Worm (Caenorhabditis elegans) whole organism, L4 larva: ENCODE measurements around the gene pho-9.

ENCODE experiments used
- D1046.2 ChIP-seq: fragments of 200-800 bp; sonication (Bioruptor generic); IDR thresholded peaks from 2 replicates; pipeline ENCODE4 v1.3.6; 2022; ENCODE audit warnings: missing genetic modification characterization, missing compliant biosample characterization
- F26F4.8 ChIP-seq: fragments of 200-800 bp; sonication (Bioruptor generic); conservative IDR thresholded peaks from 2 replicates; pipeline ENCODE4 v1.3.6; 2022; ENCODE audit warnings: missing genetic modification characterization, missing compliant biosample characterization
- F37D6.2 ChIP-seq: sonication (generic microtip); optimal IDR thresholded peaks from 2 replicates; lab custom pipeline; 2016; ENCODE audit warnings: mild to moderate bottlenecking, missing genetic modification characterization, missing compliant biosample characterization
- F44E2.7 ChIP-seq: fragments of 200-800 bp; sonication (Bioruptor generic); IDR thresholded peaks from 2 replicates; pipeline ENCODE4 v2.1.2; 2022; ENCODE audit warnings: missing genetic modification characterization, missing compliant biosample characterization
- F49E8.2 ChIP-seq: sonication (generic microtip); optimal IDR thresholded peaks from 2 replicates; lab custom pipeline; 2016; ENCODE audit warnings: missing compliant biosample characterization, mild to moderate bottlenecking, missing genetic modification characterization, borderline replicate concordance
- Y105C5A.15 ChIP-seq: fragments of 200-800 bp; sonication (Bioruptor generic); IDR thresholded peaks from 2 replicates; pipeline ENCODE4 v1.3.6; 2022; ENCODE audit warnings: missing genetic modification characterization, missing compliant biosample characterization
- Y48G9A.11 ChIP-seq: fragments of 200-800 bp; sonication (Bioruptor generic); IDR thresholded peaks from 2 replicates; pipeline ENCODE4 v1.3.6; 2022; ENCODE audit warnings: missing genetic modification reagents, missing genetic modification characterization, missing compliant biosample characterization
- ZK337.2 ChIP-seq: fragments of 200-800 bp; sonication (Bioruptor generic); IDR thresholded peaks from 2 replicates; pipeline ENCODE4 v1.3.6; 2022; ENCODE audit warnings: missing genetic modification reagents, missing genetic modification characterization, missing compliant biosample characterization
- aha-1 ChIP-seq: fragments of 150-350 bp; peaks from one replicate; lab custom pipeline; 2014; ENCODE audit warnings: missing biosample characterization, missing genetic modification characterization
- attf-4 ChIP-seq: sonication (generic microtip); optimal IDR thresholded peaks from 3 replicates; lab custom pipeline; 2017; ENCODE audit warnings: missing biosample characterization, missing genetic modification characterization
- ceh-20 ChIP-seq: fragments of 200-800 bp; sonication (Bioruptor generic); IDR thresholded peaks from 2 replicates; pipeline ENCODE4 v1.3.6; 2022; ENCODE audit warnings: missing genetic modification reagents, missing genetic modification characterization, missing compliant biosample characterization
- ceh-32 ChIP-seq: sonication (generic microtip); optimal IDR thresholded peaks from 2 replicates; lab custom pipeline; 2016; ENCODE audit warnings: mild to moderate bottlenecking, missing genetic modification characterization, missing compliant biosample characterization; ENCODE audit not compliant: poor library complexity
- ceh-62 ChIP-seq: sonication (generic microtip); optimal IDR thresholded peaks from 2 replicates; lab custom pipeline; 2017; ENCODE audit warnings: missing biosample characterization, missing genetic modification characterization
- ceh-82 ChIP-seq: sonication (generic microtip); optimal IDR thresholded peaks from 2 replicates; lab custom pipeline; 2017; ENCODE audit warnings: missing biosample characterization, missing genetic modification characterization
- ces-1 ChIP-seq: fragments of 150-350 bp; sonication (generic microtip); optimal IDR thresholded peaks from 4 replicates; lab custom pipeline; 2014; ENCODE audit warnings: missing biosample characterization, missing genetic modification reagents, missing genetic modification characterization
- cey-2 ChIP-seq: sonication (generic microtip); optimal IDR thresholded peaks from 3 replicates; lab custom pipeline; 2017; ENCODE audit warnings: missing genetic modification characterization, mild to moderate bottlenecking, missing compliant biosample characterization, antibody characterized with exemption, borderline replicate concordance; ENCODE audit not compliant: insufficient read depth
- ctbp-1 ChIP-seq: fragments of 200-800 bp; sonication (Bioruptor generic); IDR thresholded peaks from 2 replicates; pipeline ENCODE4 v1.3.6; 2022; ENCODE audit warnings: missing genetic modification reagents, missing genetic modification characterization, missing compliant biosample characterization
- daf-16 ChIP-seq, 3 experiments: sonication (generic microtip); optimal IDR thresholded peaks; 2 replicates each; lab custom pipeline; 2016 to 2017; ENCODE audit warnings: missing genetic modification characterization in 3 of 3, missing genetic modification reagents in 3 of 3, mild to moderate bottlenecking in 2 of 3, missing compliant biosample characterization in 2 of 3, missing biosample characterization in 1 of 3, moderate library complexity in 1 of 3
- daf-19 ChIP-seq: fragments of 200-800 bp; sonication (Bioruptor generic); conservative IDR thresholded peaks from 2 replicates; pipeline ENCODE4 v1.3.6; 2022; ENCODE audit warnings: missing genetic modification characterization, missing compliant biosample characterization
- dve-1 ChIP-seq: sonication (generic microtip); optimal IDR thresholded peaks from 2 replicates; lab custom pipeline; 2017; ENCODE audit warnings: antibody characterized with exemption, mild to moderate bottlenecking, missing genetic modification characterization, missing compliant biosample characterization; ENCODE audit not compliant: insufficient read depth
- fkh-10 ChIP-seq: fragments of 150-350 bp; optimal IDR thresholded peaks from 2 replicates; lab custom pipeline; 2014; ENCODE audit warnings: missing biosample characterization, missing genetic modification reagents, missing genetic modification characterization
- hlh-30 ChIP-seq: sonication (generic microtip); optimal IDR thresholded peaks from 2 replicates; lab custom pipeline; 2017; ENCODE audit warnings: antibody characterized with exemption, mild to moderate bottlenecking, missing genetic modification characterization, missing compliant biosample characterization; ENCODE audit not compliant: insufficient read depth
- hmg-1.1 ChIP-seq: fragments of 200-800 bp; sonication (Bioruptor generic); IDR thresholded peaks from 2 replicates; pipeline ENCODE4 v1.3.6; 2022; ENCODE audit warnings: missing genetic modification reagents, missing genetic modification characterization, missing compliant biosample characterization
- lim-7 ChIP-seq: fragments of 200-800 bp; sonication (Bioruptor generic); IDR thresholded peaks from 2 replicates; pipeline ENCODE4 v1.3.6; 2022; ENCODE audit warnings: missing genetic modification characterization, missing compliant biosample characterization
- lin-1 ChIP-seq: fragments of 200-800 bp; sonication (Bioruptor generic); IDR thresholded peaks from 2 replicates; pipeline ENCODE4 v1.3.6; 2022; ENCODE audit warnings: missing genetic modification reagents, missing genetic modification characterization, missing compliant biosample characterization
- lin-15B ChIP-seq: fragments of 150-350 bp; sonication (generic microtip); optimal IDR thresholded peaks from 3 replicates; lab custom pipeline; 2014; ENCODE audit warnings: missing biosample characterization, missing genetic modification characterization
- lin-29 ChIP-seq: fragments of 200-800 bp; sonication (Bioruptor generic); IDR thresholded peaks from 2 replicates; pipeline ENCODE4 v1.3.6; 2022; ENCODE audit warnings: missing genetic modification reagents, missing genetic modification characterization, missing compliant biosample characterization
- lin-38 ChIP-seq: fragments of 200-800 bp; sonication (Bioruptor generic); IDR thresholded peaks from 2 replicates; pipeline ENCODE4 v1.3.6; 2022; ENCODE audit warnings: missing genetic modification reagents, missing genetic modification characterization, missing compliant biosample characterization
- mdt-29 ChIP-seq: fragments of 200-800 bp; sonication (Bioruptor generic); IDR thresholded peaks from 2 replicates; pipeline ENCODE4 v1.3.6; 2022; ENCODE audit warnings: missing genetic modification reagents, missing genetic modification characterization, missing compliant biosample characterization
- mes-2 ChIP-seq: sonication (generic microtip); optimal IDR thresholded peaks from 2 replicates; lab custom pipeline; 2016; ENCODE audit warnings: missing genotype, mild to moderate bottlenecking, missing genetic modification characterization, missing compliant biosample characterization; ENCODE audit not compliant: poor library complexity, severe bottlenecking
- mxl-3 ChIP-seq: fragments of 200-800 bp; sonication (Bioruptor generic); optimal IDR thresholded peaks from 2 replicates; lab custom pipeline; 2018; ENCODE audit warnings: mild to moderate bottlenecking, missing genetic modification characterization, missing compliant biosample characterization
- nhr-10 ChIP-seq: fragments of 150-350 bp; optimal IDR thresholded peaks from 2 replicates; lab custom pipeline; 2014; ENCODE audit warnings: missing biosample characterization, missing genetic modification characterization
- nhr-25 ChIP-seq: sonication (generic microtip); optimal IDR thresholded peaks from 2 replicates; lab custom pipeline; 2017; ENCODE audit warnings: missing genetic modification characterization, mild to moderate bottlenecking, missing compliant biosample characterization, antibody characterized with exemption, moderate library complexity, borderline replicate concordance; ENCODE audit not compliant: insufficient read depth
- nhr-28 ChIP-seq: fragments of 150-350 bp; optimal IDR thresholded peaks from 2 replicates; lab custom pipeline; 2014; ENCODE audit warnings: missing biosample characterization, missing genetic modification characterization
- nhr-76 ChIP-seq: fragments of 150-350 bp; optimal IDR thresholded peaks from 2 replicates; lab custom pipeline; 2014; ENCODE audit warnings: missing biosample characterization, missing genetic modification characterization
- nhr-77 ChIP-seq: fragments of 150-350 bp; optimal IDR thresholded peaks from 2 replicates; lab custom pipeline; 2014; ENCODE audit warnings: missing biosample characterization, missing genetic modification characterization
- pqm-1 ChIP-seq: sonication (generic microtip); optimal IDR thresholded peaks from 2 replicates; lab custom pipeline; 2017; ENCODE audit warnings: missing biosample characterization, missing genetic modification characterization
- rbr-2 ChIP-seq: sonication (generic microtip); optimal IDR thresholded peaks from 2 replicates; lab custom pipeline; 2016; ENCODE audit warnings: missing genotype, missing genetic modification characterization, missing compliant biosample characterization
- saeg-2 ChIP-seq: fragments of 200-800 bp; sonication (Bioruptor generic); IDR thresholded peaks from 2 replicates; pipeline ENCODE4 v1.3.6; 2022; ENCODE audit warnings: missing genetic modification reagents, missing genetic modification characterization, missing compliant biosample characterization
- sdz-12 ChIP-seq: fragments of 200-800 bp; sonication (Bioruptor generic); optimal IDR thresholded peaks from 2 replicates; lab custom pipeline; 2018; ENCODE audit warnings: mild to moderate bottlenecking, missing genetic modification characterization, missing compliant biosample characterization
- set-16 ChIP-seq: fragments of 200-800 bp; sonication (Bioruptor generic); IDR thresholded peaks from 2 replicates; pipeline ENCODE4 v1.3.6; 2022; ENCODE audit warnings: missing genetic modification reagents, missing genetic modification characterization, missing compliant biosample characterization
- snpc-1.2 ChIP-seq: fragments of 200-800 bp; sonication (Bioruptor generic); IDR thresholded peaks from 2 replicates; pipeline ENCODE4 v1.3.6; 2022; ENCODE audit warnings: missing genetic modification reagents, missing genetic modification characterization, missing compliant biosample characterization
- spr-1 ChIP-seq: sonication (generic microtip); optimal IDR thresholded peaks from 2 replicates; lab custom pipeline; 2016; ENCODE audit warnings: mild to moderate bottlenecking, missing genetic modification characterization, missing compliant biosample characterization
- tag-97 ChIP-seq: fragments of 200-800 bp; sonication (Bioruptor generic); IDR thresholded peaks from 2 replicates; pipeline ENCODE4 v1.3.6; 2022; ENCODE audit warnings: missing genetic modification characterization, missing compliant biosample characterization
- zag-1 ChIP-seq: fragments of 150-350 bp; optimal IDR thresholded peaks from 2 replicates; lab custom pipeline; 2014; ENCODE audit warnings: missing biosample characterization, missing genetic modification characterization
- zfp-3 ChIP-seq: fragments of 200-800 bp; sonication (Bioruptor generic); conservative IDR thresholded peaks from 2 replicates; pipeline ENCODE4 v1.3.6; 2022; ENCODE audit warnings: missing genetic modification reagents, missing genetic modification characterization, missing compliant biosample characterization
- zip-2 ChIP-seq: fragments of 150-350 bp; optimal IDR thresholded peaks from 2 replicates; lab custom pipeline; 2014; ENCODE audit warnings: missing biosample characterization, missing genetic modification characterization
- ztf-11 ChIP-seq: fragments of 150-350 bp; optimal IDR thresholded peaks from 2 replicates; lab custom pipeline; 2014; ENCODE audit warnings: missing biosample characterization, missing genetic modification characterization
- ztf-7 ChIP-seq: fragments of 150-350 bp; optimal IDR thresholded peaks from 2 replicates; lab custom pipeline; 2014; ENCODE audit warnings: missing biosample characterization, missing genetic modification characterization

pho-9 gene

ce11 chrIII:2805084-2805483 is 44.5 kb upstream of the pho-9 start, which contains the start of gene Y71H2AM.3 (continued):
- 0 out of 2 replicates have a peak, but pooled peaks have one; percentile 21 for TF ChIP-seq hmg-1.1 (GFP tag; lab: Robert Waterston, UW)
- no peak for TF ChIP-seq lin-1 (GFP tag; lab: Robert Waterston, UW)
- TF ChIP-seq hlh-30 (tag; lab: Kevin White, UChicago), result peak; percentile 26
- peak; percentile 14 for TF ChIP-seq rbr-2 (tag; lab: Kevin White, UChicago)
- no peak for TF ChIP-seq ceh-82
- peak; percentile 95 for TF ChIP-seq lin-38
- TF ChIP-seq, all 104 proteins: peak for 10

- peak; percentile 47 for TF ChIP-seq mes-2
- no peak for TF ChIP-seq mxl-3 (GFP tag; lab: Kevin White, UChicago)
- TF ChIP-seq saeg-2, result no peak
- no peak for TF ChIP-seq nhr-76
- TF ChIP-seq F37D6.2 (tag; lab: Kevin White, UChicago), result no peak
- no peak for TF ChIP-seq ctbp-1
- TF ChIP-seq cey-2 (tag; lab: Kevin White, UChicago), result no peak
- no peak for TF ChIP-seq zag-1
- TF ChIP-seq mdt-29 (GFP tag; lab: Robert Waterston, UW), result no peak
- TF ChIP-seq zip-2 (tag; lab: Kevin White, UChicago), result no peak
- no peak for TF ChIP-seq lim-7 (GFP tag; lab: Robert Waterston, UW)
- TF ChIP-seq F44E2.7, result no peak
- TF ChIP-seq daf-16 (GFP tag; optimal IDR thresholded peaks at IDR 0.05; lab: Kevin White, UChicago), result no peak
- peak; percentile 4 for TF ChIP-seq daf-16 (tag; optimal IDR thresholded peaks at IDR 0.05; lab: Kevin White, UChicago)
- TF ChIP-seq ceh-32 (tag; lab: Kevin White, UChicago), result no peak
- no peak for TF ChIP-seq ceh-62
- TF ChIP-seq F49E8.2 (tag; lab: Kevin White, UChicago), result no peak
- no peak for TF ChIP-seq F26F4.8 (GFP tag; lab: Robert Waterston, UW)
- no peak for TF ChIP-seq Y105C5A.15
- no peak for TF ChIP-seq sdz-12 (GFP tag; lab: Kevin White, UChicago)
- TF ChIP-seq ceh-20, result no peak
- TF ChIP-seq nhr-28, result peak; percentile 80
- TF ChIP-seq ztf-7 (tag; lab: Kevin White, UChicago), result no peak
- no peak for TF ChIP-seq lin-1 (GFP tag; lab: Robert Waterston, UW)
- TF ChIP-seq spr-1 (tag; lab: Kevin White, UChicago), result no peak
- no peak for TF ChIP-seq set-16 (GFP tag; lab: Robert Waterston, UW)
- no peak for TF ChIP-seq zfp-3 (GFP tag; lab: Robert Waterston, UW)
- TF ChIP-seq tag-97 (GFP tag; lab: Robert Waterston, UW), result no peak
- no peak for TF ChIP-seq snpc-1.2 (GFP tag; lab: Robert Waterston, UW)
- no peak for TF ChIP-seq nhr-77
- TF ChIP-seq nhr-25 (tag; lab: Kevin White, UChicago), result no peak
- no peak for TF ChIP-seq lin-29
- TF ChIP-seq lin-15B (tag; lab: Kevin White, UChicago), result no peak
- no peak for TF ChIP-seq attf-4 (tag; lab: Kevin White, UChicago)
- peak; percentile 80 for TF ChIP-seq aha-1 (tag; lab: Kevin White, UChicago)
- no peak for TF ChIP-seq fkh-10 (GFP tag; lab: Kevin White, UChicago)
- no peak for TF ChIP-seq daf-19 (GFP tag; lab: Robert Waterston, UW)
- TF ChIP-seq nhr-10 (tag; lab: Kevin White, UChicago), result no peak
- TF ChIP-seq hmg-1.1 (GFP tag; lab: Robert Waterston, UW), result peak; percentile 45; the same call in 1 of the 2 replicates
- no peak for TF ChIP-seq ces-1
- no peak for TF ChIP-seq ZK337.2 (GFP tag; lab: Robert Waterston, UW)
- TF ChIP-seq ztf-11 (tag; lab: Kevin White, UChicago), result no peak
- TF ChIP-seq ceh-82, result no peak
- no peak for TF ChIP-seq D1046.2 (GFP tag; lab: Robert Waterston, UW)
- peak; percentile 58 for TF ChIP-seq pqm-1
- no peak for TF ChIP-seq Y48G9A.11 (GFP tag; lab: Robert Waterston, UW)
- TF ChIP-seq dve-1 (tag; lab: Kevin White, UChicago), result peak; percentile 71
These were observed 43.8 kb upstream of the pho-9 start for ce11 chrIII:2804461-2804860.
